Worm (Caenorhabditis elegans) whole organism, early embryonic: ENCODE measurements around the gene nduf-9.

ENCODE experiments used
- aly-1 ChIP-seq: sonication (generic microtip); optimal IDR thresholded peaks from 2 replicates; lab custom pipeline; 2016; ENCODE audit warnings: missing genetic modification characterization, missing compliant biosample characterization
- ama-1 ChIP-seq: fragments of 150-350 bp; optimal IDR thresholded peaks from 2 replicates; lab custom pipeline; 2014
- ets-7 ChIP-seq: sonication (generic microtip); optimal IDR thresholded peaks from 2 replicates; lab custom pipeline; 2016; ENCODE audit warnings: missing genotype, missing genetic modification characterization, missing compliant biosample characterization
- flt-1 ChIP-seq: fragments of 200-800 bp; sonication (Bioruptor generic); IDR thresholded peaks from 2 replicates; pipeline ENCODE4 v1.3.6; 2022; ENCODE audit warnings: missing genetic modification characterization, missing compliant biosample characterization
- hmbx-1 ChIP-seq: sonication (generic microtip); optimal IDR thresholded peaks from 2 replicates; lab custom pipeline; 2016; ENCODE audit warnings: mild to moderate bottlenecking, missing genetic modification characterization, missing compliant biosample characterization
- hmg-4 ChIP-seq: fragments of 200-800 bp; sonication (Bioruptor generic); optimal IDR thresholded peaks from 2 replicates; lab custom pipeline; 2018; ENCODE audit warnings: mild to moderate bottlenecking, missing genetic modification characterization, missing compliant biosample characterization
- pes-1 ChIP-seq: fragments of 200-800 bp; sonication (Bioruptor generic); IDR thresholded peaks from 2 replicates; pipeline ENCODE4 v1.3.6; 2022; ENCODE audit warnings: missing genetic modification reagents, missing genetic modification characterization, missing compliant biosample characterization
- tbx-11 ChIP-seq: fragments of 200-800 bp; sonication (Bioruptor generic); IDR thresholded peaks from 2 replicates; pipeline ENCODE4 v1.3.6; 2022; ENCODE audit warnings: missing genetic modification characterization, missing compliant biosample characterization
- tbx-37 ChIP-seq: fragments of 200-800 bp; sonication (Bioruptor generic); conservative IDR thresholded peaks from 2 replicates; pipeline ENCODE4 v1.3.6; 2022; ENCODE audit warnings: missing genetic modification reagents, missing genetic modification characterization, missing compliant biosample characterization
- tra-4 ChIP-seq: sonication (generic microtip); optimal IDR thresholded peaks from 2 replicates; lab custom pipeline; 2017; ENCODE audit warnings: missing genetic modification characterization, missing compliant biosample characterization

ce11 chrIII:3273141-3273540 is 24.8 kb upstream of the nduf-9 start:
- TF ChIP-seq tbx-37 (GFP tag; lab: Robert Waterston, UW) (no peak), tra-4 (no peak), aly-1 (tag; lab: Kevin White, UChicago) (no peak), pes-1 (GFP tag; lab: Robert Waterston, UW) (no peak), hmg-4 (GFP tag; lab: Kevin White, UChicago) (no peak), ets-7 (tag; lab: Kevin White, UChicago) (no peak), tbx-11 (GFP tag; lab: Robert Waterston, UW) (no peak), hmbx-1 (tag; lab: Kevin White, UChicago) (no peak), flt-1 (GFP tag; lab: Robert Waterston, UW) (no peak), ama-1 (no peak)
